Worm (Caenorhabditis elegans) whole organism, L3 larva: ENCODE results near the gene smc-5.

ENCODE experiments used
- aly-2 ChIP-seq: fragments of 150-350 bp; optimal IDR thresholded peaks from 2 replicates; lab custom pipeline; 2014; ENCODE audit warnings: missing biosample characterization, missing genetic modification characterization
- ama-1 ChIP-seq: fragments of 150-350 bp; optimal IDR thresholded peaks from 2 replicates; lab custom pipeline; 2018
- elt-3 ChIP-seq, 3 experiments: fragments of 150-350 bp in 1 of 3; sonication (generic microtip) in 2 of 3; optimal IDR thresholded peaks; 2 replicates in 2 of 3; 4 replicates in 1 of 3; lab custom pipeline; 2014 to 2017; ENCODE audit warnings: missing biosample characterization in 3 of 3, missing genetic modification characterization in 3 of 3
- lin-39 ChIP-seq: fragments of 150-350 bp; optimal IDR thresholded peaks from 2 replicates; lab custom pipeline; 2018; ENCODE audit warnings: missing biosample characterization, missing genetic modification reagents, missing genetic modification characterization
- mdl-1 ChIP-seq: fragments of 150-350 bp; optimal IDR thresholded peaks from 2 replicates; lab custom pipeline; 2014; ENCODE audit warnings: missing biosample characterization, missing genetic modification characterization
- mml-1 ChIP-seq: fragments of 150-350 bp; sonication (generic microtip); optimal IDR thresholded peaks from 3 replicates; lab custom pipeline; 2014; ENCODE audit warnings: missing biosample characterization, missing genetic modification characterization
- nhr-12 ChIP-seq: fragments of 150-350 bp; optimal IDR thresholded peaks from 2 replicates; lab custom pipeline; 2014; ENCODE audit warnings: missing biosample characterization, missing genetic modification characterization
- nhr-237 ChIP-seq: fragments of 150-350 bp; optimal IDR thresholded peaks from 2 replicates; lab custom pipeline; 2014; ENCODE audit warnings: missing biosample characterization, missing genetic modification characterization
- nhr-76 ChIP-seq: fragments of 150-350 bp; sonication (generic microtip); optimal IDR thresholded peaks from 5 replicates; lab custom pipeline; 2014; ENCODE audit warnings: missing biosample characterization, missing genetic modification characterization
- nhr-77 ChIP-seq: fragments of 150-350 bp; optimal IDR thresholded peaks from 2 replicates; lab custom pipeline; 2014; ENCODE audit warnings: missing biosample characterization, missing genetic modification characterization
- pqm-1 ChIP-seq: fragments of 150-350 bp; optimal IDR thresholded peaks from 2 replicates; lab custom pipeline; 2017; ENCODE audit warnings: missing biosample characterization, missing genetic modification characterization, inconsistent platforms
- sea-2 ChIP-seq: fragments of 150-350 bp; sonication (generic microtip); optimal IDR thresholded peaks from 4 replicates; lab custom pipeline; 2014; ENCODE audit warnings: missing biosample characterization, missing genetic modification reagents, missing genetic modification characterization
- snpc-4 ChIP-seq: fragments of 150-350 bp; optimal IDR thresholded peaks from 2 replicates; lab custom pipeline; 2014; ENCODE audit warnings: missing biosample characterization, missing genetic modification characterization
- ztf-11 ChIP-seq: fragments of 150-350 bp; optimal IDR thresholded peaks from 2 replicates; lab custom pipeline; 2014; ENCODE audit warnings: missing biosample characterization, missing genetic modification characterization

ce11 chrII:5105020-5105419, 43.1 kb downstream of the smc-5 start:
- peak; percentile 21 for TF ChIP-seq snpc-4 (tag; lab: Kevin White, UChicago)
- no peak for TF ChIP-seq pqm-1 (tag; lab: Kevin White, UChicago)
- no peak for TF ChIP-seq nhr-237
- TF ChIP-seq aly-2 (tag; lab: Kevin White, UChicago) = peak; percentile 68
- TF ChIP-seq mdl-1 (tag; lab: Kevin White, UChicago) = no peak
- no peak for TF ChIP-seq nhr-76 (tag; lab: Kevin White, UChicago)
- no peak for TF ChIP-seq sea-2 (GFP tag; lab: Kevin White, UChicago)
- TF ChIP-seq nhr-77 (tag; lab: Kevin White, UChicago) = peak; percentile 34
- TF ChIP-seq elt-3 (tag; optimal IDR thresholded peaks at IDR 0.05; lab: Kevin White, UChicago) = peak in 1 of 3 experiments; percentile 48
- peak; percentile 20 for TF ChIP-seq ama-1 (lab: Kevin White, UChicago)
- TF ChIP-seq ztf-11 (tag; lab: Kevin White, UChicago) = no peak
- TF ChIP-seq nhr-12 = no peak
- TF ChIP-seq mml-1 (tag; lab: Kevin White, UChicago) = no peak
- peak; percentile 41 for TF ChIP-seq lin-39 (tag; lab: Kevin White, UChicago)
